Worm (Caenorhabditis elegans) whole organism, young adult: ENCODE measurements around the gene mrps-10.

Experiments
- C17E4.6 ChIP-seq: fragments of 200-800 bp; sonication (Bioruptor generic); IDR thresholded peaks from 2 replicates; pipeline ENCODE4 v1.3.6; 2022; ENCODE audit warnings: missing genetic modification reagents, missing genetic modification characterization, missing compliant biosample characterization
- D2030.7 ChIP-seq: fragments of 200-800 bp; sonication (Bioruptor generic); IDR thresholded peaks from 2 replicates; pipeline ENCODE4 v1.3.6; 2022; ENCODE audit warnings: missing genetic modification reagents, missing genetic modification characterization, missing compliant biosample characterization
- F37B4.10 ChIP-seq: fragments of 200-800 bp; sonication (Bioruptor generic); IDR thresholded peaks from 2 replicates; pipeline ENCODE4 v1.3.6; 2022; ENCODE audit warnings: missing genetic modification characterization, missing compliant biosample characterization
- F39B2.1 ChIP-seq: fragments of 200-800 bp; sonication (Bioruptor generic); IDR thresholded peaks from 2 replicates; pipeline ENCODE4 v1.3.6; 2022; ENCODE audit warnings: missing genetic modification reagents, missing genetic modification characterization, missing compliant biosample characterization
- F52B5.7 ChIP-seq: sonication (generic microtip); optimal IDR thresholded peaks from 2 replicates; lab custom pipeline; 2016; ENCODE audit warnings: mild to moderate bottlenecking, missing genetic modification characterization, missing compliant biosample characterization
- T26A5.8 ChIP-seq: sonication (generic microtip); optimal IDR thresholded peaks from 2 replicates; lab custom pipeline; 2016; ENCODE audit warnings: missing genetic modification characterization, missing compliant biosample characterization
- Y56A3A.18 ChIP-seq: fragments of 200-800 bp; sonication (Bioruptor generic); IDR thresholded peaks from 2 replicates; pipeline ENCODE4 v1.3.6; 2022; ENCODE audit warnings: missing genetic modification reagents, missing genetic modification characterization, missing compliant biosample characterization
- Y95B8A.8 ChIP-seq: fragments of 200-800 bp; sonication (Bioruptor generic); IDR thresholded peaks from 2 replicates; pipeline ENCODE4 v1.3.6; 2022; ENCODE audit warnings: missing genetic modification reagents, missing genetic modification characterization, missing compliant biosample characterization
- athp-1 ChIP-seq: sonication (generic microtip); optimal IDR thresholded peaks from 2 replicates; lab custom pipeline; 2017; ENCODE audit warnings: mild to moderate bottlenecking, missing genetic modification characterization, missing compliant biosample characterization
- bed-1 ChIP-seq: fragments of 200-800 bp; sonication (Bioruptor generic); IDR thresholded peaks from 2 replicates; pipeline ENCODE4 v1.3.6; 2022; ENCODE audit warnings: missing genetic modification reagents, missing genetic modification characterization, missing compliant biosample characterization
- cebp-2 ChIP-seq: fragments of 200-800 bp; sonication (Bioruptor generic); IDR thresholded peaks from 2 replicates; pipeline ENCODE4 v1.3.6; 2022; ENCODE audit warnings: missing genetic modification characterization, missing compliant biosample characterization
- ceh-100 ChIP-seq: fragments of 200-800 bp; sonication (Bioruptor generic); IDR thresholded peaks from 2 replicates; pipeline ENCODE4 v1.3.6; 2022; ENCODE audit warnings: missing genetic modification reagents, missing genetic modification characterization, missing compliant biosample characterization
- ceh-27 ChIP-seq: fragments of 200-800 bp; sonication (Bioruptor generic); optimal IDR thresholded peaks from 2 replicates; lab custom pipeline; 2018; ENCODE audit warnings: mild to moderate bottlenecking, missing genetic modification characterization, moderate library complexity, missing compliant biosample characterization
- ceh-58 ChIP-seq: fragments of 200-800 bp; sonication (Bioruptor generic); IDR thresholded peaks from 2 replicates; pipeline ENCODE4 v1.3.6; 2022; ENCODE audit warnings: missing genetic modification characterization, missing compliant biosample characterization
- dox-1 ChIP-seq: fragments of 200-800 bp; sonication (Bioruptor generic); IDR thresholded peaks from 2 replicates; pipeline ENCODE4 v1.3.6; 2022; ENCODE audit warnings: missing genetic modification reagents, missing genetic modification characterization, missing compliant biosample characterization
- egl-18 ChIP-seq: fragments of 200-800 bp; sonication (Bioruptor generic); IDR thresholded peaks from 2 replicates; pipeline ENCODE4 v1.3.6; 2022; ENCODE audit warnings: missing genetic modification reagents, missing genetic modification characterization, missing compliant biosample characterization
- ets-4 ChIP-seq: fragments of 200-800 bp; sonication (Bioruptor generic); optimal IDR thresholded peaks from 2 replicates; lab custom pipeline; 2018; ENCODE audit warnings: mild to moderate bottlenecking, missing genetic modification characterization, missing compliant biosample characterization
- hlh-12 ChIP-seq: sonication (generic microtip); optimal IDR thresholded peaks from 2 replicates; lab custom pipeline; 2016; ENCODE audit warnings: missing genetic modification characterization, missing compliant biosample characterization
- hlh-26 ChIP-seq: fragments of 200-800 bp; sonication (Bioruptor generic); conservative IDR thresholded peaks from 2 replicates; pipeline ENCODE4 v1.3.6; 2022; ENCODE audit warnings: missing genetic modification reagents, missing genetic modification characterization, missing compliant biosample characterization
- hrde-1 ChIP-seq: sonication (generic microtip); optimal IDR thresholded peaks from 2 replicates; lab custom pipeline; 2016; ENCODE audit warnings: missing genetic modification characterization, mild to moderate bottlenecking, missing compliant biosample characterization, moderate library complexity, missing genotype, missing genetic modification reagents, borderline replicate concordance
- hsf-1 ChIP-seq: fragments of 200-800 bp; sonication (Bioruptor generic); IDR thresholded peaks from 2 replicates; pipeline ENCODE4 v1.3.6; 2022; ENCODE audit warnings: missing genetic modification reagents, missing genetic modification characterization, missing compliant biosample characterization
- let-607 ChIP-seq, 2 experiments: fragments of 200-800 bp in 1 of 2; sonication (Bioruptor generic) in 1 of 2; sonication (generic microtip) in 1 of 2; optimal IDR thresholded peaks; 2 replicates each; lab custom pipeline; 2016 to 2018; ENCODE audit warnings: mild to moderate bottlenecking in 2 of 2, missing compliant biosample characterization in 2 of 2, missing genetic modification characterization in 2 of 2, moderate library complexity in 2 of 2, missing genotype in 1 of 2
- lin-35 ChIP-seq, 3 experiments: fragments of 150-350 bp in 2 of 3; sonication (generic microtip) in 1 of 3; optimal IDR thresholded peaks; 2 replicates each; lab custom pipeline; 2014 to 2018; ENCODE audit warnings: missing biosample characterization in 3 of 3, missing genetic modification characterization in 3 of 3, missing genetic modification reagents in 3 of 3
- lin-54 ChIP-seq: fragments of 200-800 bp; sonication (Bioruptor generic); optimal IDR thresholded peaks from 2 replicates; lab custom pipeline; 2018; ENCODE audit warnings: mild to moderate bottlenecking, missing genetic modification characterization, missing compliant biosample characterization
- lsl-1 ChIP-seq: fragments of 200-800 bp; sonication (Bioruptor generic); optimal IDR thresholded peaks from 2 replicates; lab custom pipeline; 2018; ENCODE audit warnings: mild to moderate bottlenecking, missing genetic modification characterization, moderate library complexity, missing compliant biosample characterization
- madf-10 ChIP-seq: sonication (generic microtip); optimal IDR thresholded peaks from 2 replicates; lab custom pipeline; 2016; ENCODE audit warnings: mild to moderate bottlenecking, missing genetic modification characterization, missing compliant biosample characterization
- madf-6 ChIP-seq: fragments of 200-800 bp; sonication (Bioruptor generic); IDR thresholded peaks from 2 replicates; pipeline ENCODE4 v1.3.6; 2022; ENCODE audit warnings: missing genetic modification reagents, missing genetic modification characterization, missing compliant biosample characterization
- madf-8 ChIP-seq: fragments of 200-800 bp; sonication (Bioruptor generic); conservative IDR thresholded peaks from 2 replicates; pipeline ENCODE4 v1.3.6; 2022; ENCODE audit warnings: missing genetic modification reagents, missing genetic modification characterization, missing compliant biosample characterization
- mcd-1 ChIP-seq: fragments of 200-800 bp; sonication (Bioruptor generic); IDR thresholded peaks from 2 replicates; pipeline ENCODE4 v1.3.6; 2022; ENCODE audit warnings: missing genetic modification reagents, missing genetic modification characterization, missing compliant biosample characterization
- mel-28 ChIP-seq: sonication (generic microtip); optimal IDR thresholded peaks from 2 replicates; lab custom pipeline; 2016; ENCODE audit warnings: borderline replicate concordance, mild to moderate bottlenecking, missing genetic modification characterization, missing compliant biosample characterization
- nfya-1 ChIP-seq: sonication (generic microtip); optimal IDR thresholded peaks from 2 replicates; lab custom pipeline; 2017; ENCODE audit warnings: antibody characterized with exemption, missing compliant biosample characterization, missing genetic modification characterization, borderline replicate concordance; ENCODE audit not compliant: insufficient read depth
- nhr-27 ChIP-seq: fragments of 200-800 bp; sonication (Bioruptor generic); optimal IDR thresholded peaks from 2 replicates; lab custom pipeline; 2018; ENCODE audit warnings: mild to moderate bottlenecking, missing genetic modification characterization, moderate library complexity, missing compliant biosample characterization
- nhr-80 ChIP-seq: sonication (generic microtip); optimal IDR thresholded peaks from 2 replicates; lab custom pipeline; 2016; ENCODE audit warnings: missing genetic modification characterization, missing compliant biosample characterization
- sea-2 ChIP-seq: fragments of 200-800 bp; sonication (Bioruptor generic); IDR thresholded peaks from 2 replicates; pipeline ENCODE4 v1.3.6; 2022; ENCODE audit warnings: missing genetic modification characterization, missing compliant biosample characterization
- snpc-4 ChIP-seq, 5 experiments: fragments of 150-350 bp in 1 of 5; sonication (generic microtip) in 4 of 5; optimal IDR thresholded peaks; 2 replicates each; lab custom pipeline; 2014 to 2018; ENCODE audit warnings: missing genetic modification characterization in 5 of 5, missing biosample characterization in 3 of 5, antibody characterized with exemption in 2 of 5, mild to moderate bottlenecking in 2 of 5, missing compliant biosample characterization in 2 of 5, missing genotype in 2 of 5, moderate library complexity in 2 of 5, missing genetic modification reagents in 1 of 5
- tbp1 ChIP-seq: fragments of 200-800 bp; sonication (Bioruptor generic); optimal IDR thresholded peaks from 2 replicates; lab custom pipeline; 2018; ENCODE audit warnings: mild to moderate bottlenecking, missing genetic modification characterization, missing compliant biosample characterization
- xnd-1 ChIP-seq: sonication (generic microtip); optimal IDR thresholded peaks from 2 replicates; lab custom pipeline; 2016; ENCODE audit warnings: missing genotype, missing genetic modification reagents, missing genetic modification characterization, missing compliant biosample characterization
- zfh-2 ChIP-seq: fragments of 200-800 bp; sonication (Bioruptor generic); conservative IDR thresholded peaks from 2 replicates; pipeline ENCODE4 v1.3.6; 2022; ENCODE audit warnings: missing genetic modification reagents, missing genetic modification characterization, missing compliant biosample characterization

Gene mrps-10

DNA sequence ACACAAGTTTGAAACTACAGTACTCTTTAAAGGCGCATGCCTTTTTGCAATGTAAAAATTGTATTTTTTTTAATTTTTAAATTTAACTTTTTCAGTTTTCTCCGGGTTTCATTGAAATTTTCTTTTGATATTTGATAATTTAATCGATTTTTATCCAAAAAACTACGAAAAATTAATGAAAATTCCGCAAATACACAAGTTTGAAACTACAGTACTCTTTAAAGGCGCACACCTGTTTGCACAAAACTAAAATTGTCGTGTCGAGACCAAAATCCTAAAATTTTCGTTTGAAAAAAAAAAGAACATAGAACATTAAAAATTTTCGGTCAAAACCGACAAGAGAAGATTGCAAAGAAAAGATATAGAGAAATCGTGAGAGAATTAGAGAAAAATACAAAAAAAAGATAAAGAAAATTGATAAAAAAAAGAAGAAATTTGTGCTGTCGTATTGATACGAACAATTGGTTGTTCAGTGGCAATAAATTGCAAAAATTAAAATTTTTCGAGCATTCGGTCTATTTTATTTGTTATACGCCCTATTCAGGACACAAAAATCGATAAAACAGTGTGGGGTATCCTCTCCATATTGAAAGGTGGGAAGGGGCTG, 41.2 kb downstream of the mrps-10 start (continued):
- no peak for TF ChIP-seq Y95B8A.8
- peak; percentile 63 for TF ChIP-seq nhr-80
- TF ChIP-seq snpc-4 (GFP tag; optimal IDR thresholded peaks at IDR 0.05; lab: Kevin White, UChicago): no peak
- TF ChIP-seq snpc-4 (tag; optimal IDR thresholded peaks at IDR 0.05; lab: Kevin White, UChicago): no peak
- TF ChIP-seq Y56A3A.18 (GFP tag; lab: Robert Waterston, UW): no peak
- TF ChIP-seq F52B5.7 (tag; lab: Kevin White, UChicago): no peak
- TF ChIP-seq F39B2.1 (GFP tag; lab: Robert Waterston, UW): no peak
- no peak for TF ChIP-seq hlh-12 (tag; lab: Kevin White, UChicago)
- TF ChIP-seq athp-1: peak; percentile 2

DNA sequence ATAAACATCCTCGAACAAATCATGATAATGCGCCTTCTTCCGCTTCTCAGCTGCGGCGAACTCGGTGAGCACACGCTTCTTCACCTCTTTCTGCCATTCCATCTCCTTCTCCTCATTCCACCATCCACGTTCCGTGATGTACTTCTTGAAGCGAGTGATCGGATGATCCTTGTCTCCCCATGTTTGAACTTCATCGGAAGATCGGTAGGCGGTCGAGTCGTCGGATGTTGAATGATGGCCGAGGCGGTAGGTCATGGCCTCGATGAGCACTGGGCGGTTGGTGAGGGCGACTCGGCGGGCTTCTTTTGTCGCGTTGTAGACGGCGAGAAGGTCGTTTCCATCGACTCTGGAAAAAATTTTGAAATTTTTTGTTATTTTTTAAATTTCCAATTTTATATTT, 42.0 kb downstream of the mrps-10 start:
- TF ChIP-seq zfh-2 (GFP tag; lab: Robert Waterston, UW) (peak; percentile 62), mcd-1 (GFP tag; lab: Robert Waterston, UW) (no peak)

DNA sequence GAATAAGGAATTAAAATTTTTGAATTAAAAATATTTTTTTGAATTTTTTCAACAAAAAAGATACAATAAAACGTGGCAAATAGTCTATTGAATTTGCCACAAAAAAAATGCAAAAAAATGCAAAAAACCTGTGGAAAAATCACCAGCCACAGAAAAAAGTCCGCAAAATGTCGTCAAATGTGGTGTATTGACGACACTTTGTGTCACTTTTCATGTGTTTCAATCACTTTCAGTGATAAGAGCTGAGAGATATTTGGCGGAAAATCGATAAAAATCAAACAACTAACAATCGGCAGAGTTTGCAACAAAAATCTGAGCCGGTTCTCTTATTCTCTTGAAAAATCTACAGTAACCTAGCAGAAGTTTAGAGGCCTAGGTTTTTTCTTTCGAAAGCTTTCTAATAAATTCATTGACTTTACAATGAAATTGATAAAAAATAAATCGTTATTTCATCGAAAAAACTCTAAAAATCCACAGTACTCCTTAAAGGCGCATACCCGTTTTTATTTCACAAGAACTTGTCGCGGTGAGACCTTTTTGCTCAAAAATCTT, 45.5 kb downstream of the mrps-10 start:
- TF ChIP-seq hlh-26 (no peak), lsl-1 (GFP tag; lab: Kevin White, UChicago) (peak; percentile 66), bed-1 (GFP tag; lab: Robert Waterston, UW) (no peak), ceh-58 (GFP tag; lab: Robert Waterston, UW) (no peak), lin-35 (GFP tag; optimal IDR thresholded peaks at IDR 0.05; lab: Kevin White, UChicago) (no peak), hrde-1 (tag; lab: Kevin White, UChicago) (no peak), T26A5.8 (tag; lab: Kevin White, UChicago) (no peak), nfya-1 (tag; lab: Kevin White, UChicago) (no peak), cebp-2 (GFP tag; lab: Robert Waterston, UW) (no peak), lin-54 (GFP tag; lab: Kevin White, UChicago) (no peak), tbp1 (GFP tag; lab: Kevin White, UChicago) (no peak), nhr-27 (tag; lab: Kevin White, UChicago) (no peak), ceh-100 (GFP tag; lab: Robert Waterston, UW) (no peak), dox-1 (no peak), F37B4.10 (GFP tag; lab: Robert Waterston, UW) (no peak), sea-2 (no peak), C17E4.6 (GFP tag; lab: Robert Waterston, UW) (no peak), ceh-27 (no peak), egl-18 (GFP tag; lab: Robert Waterston, UW) (no peak), ets-4 (no peak), mel-28 (tag; lab: Kevin White, UChicago) (no peak), hsf-1 (no peak), madf-10 (tag; lab: Kevin White, UChicago) (no peak), Y56A3A.18 (GFP tag; lab: Robert Waterston, UW) (no peak), madf-6 (GFP tag; lab: Robert Waterston, UW) (peak; percentile 47), let-607 (tag; optimal IDR thresholded peaks at IDR 0.05; lab: Kevin White, UChicago) (peak in 1 of 2 experiments; percentile 15), xnd-1 (tag; lab: Kevin White, UChicago) (no peak), D2030.7 (GFP tag; lab: Robert Waterston, UW) (no peak), madf-8 (GFP tag; lab: Robert Waterston, UW) (peak; percentile 44)
